Fruit fly (Drosophila melanogaster): Measurements from ENCODE around the gene CG4461.
A peak's percentile ranks its signal among the peaks of the same experiment; 100 is the strongest.

Gene CG4461

dm6 chr3L:9400697-9401353 is 25.6 kb downstream of the CG4461 start:
- TF ChIP-seq rgr (GFP tag; optimal IDR thresholded peaks at IDR 0.05) (no peak), N (GFP tag; optimal IDR thresholded peaks at IDR 0.05) (no peak), Hnf4 (GFP tag; optimal IDR thresholded peaks at IDR 0.05) (no peak), Dif (GFP tag; optimal IDR thresholded peaks at IDR 0.05; ENCODE audit: partially characterized antibody) (no peak)

dm6 chr3L:9401354-9402156 is 26.3 kb downstream of the CG4461 start:
- TF ChIP-seq woc (GFP tag; optimal IDR thresholded peaks at IDR 0.05) = no peak
- TF ChIP-seq Mio (GFP tag; optimal IDR thresholded peaks at IDR 0.05) = no peak
- no peak for TF ChIP-seq Hnf4 (GFP tag; optimal IDR thresholded peaks at IDR 0.05)
- peak; percentile 66 to 89 for TF ChIP-seq dl (GFP tag; optimal IDR thresholded peaks at IDR 0.05; ENCODE audit: insufficient read depth in 1 of 2, partially characterized antibody in 2 of 2)
- TF ChIP-seq ey (GFP tag; optimal IDR thresholded peaks at IDR 0.05) = no peak
- TF ChIP-seq fru (GFP tag; optimal IDR thresholded peaks at IDR 0.05) = peak; percentile 73
- TF ChIP-seq OdsH (GFP tag; optimal IDR thresholded peaks at IDR 0.05) = no peak
- no peak for TF ChIP-seq Abd-B (GFP tag; optimal IDR thresholded peaks at IDR 0.05)
- no peak for TF ChIP-seq Myc (optimal IDR thresholded peaks at IDR 0.05)
- no peak for TF ChIP-seq dsf (GFP tag; optimal IDR thresholded peaks at IDR 0.05; ENCODE audit: borderline replicate concordance)
- no peak for TF ChIP-seq HLH106 (tag; optimal IDR thresholded peaks at IDR 0.05)
- TF ChIP-seq Hr78 (GFP tag; optimal IDR thresholded peaks at IDR 0.05) = no peak
- TF ChIP-seq Jra (GFP tag; optimal IDR thresholded peaks at IDR 0.05) = peak; percentile 16
- no peak for TF ChIP-seq usp (GFP tag; optimal IDR thresholded peaks at IDR 0.05)
- no peak for TF ChIP-seq Rel (GFP tag; optimal IDR thresholded peaks at IDR 0.05)
- no peak for TF ChIP-seq Rel (tag; optimal IDR thresholded peaks at IDR 0.05)
- TF ChIP-seq CrebA (GFP tag; optimal IDR thresholded peaks at IDR 0.05; ENCODE audit: borderline replicate concordance) = peak; percentile 66
- TF ChIP-seq sv (GFP tag; optimal IDR thresholded peaks at IDR 0.05) = no peak
- no peak for TF ChIP-seq N (GFP tag; optimal IDR thresholded peaks at IDR 0.05)
- no peak for TF ChIP-seq Dfd (GFP tag; optimal IDR thresholded peaks at IDR 0.05)
- TF ChIP-seq h (GFP tag; optimal IDR thresholded peaks at IDR 0.05) = no peak
- TF ChIP-seq dmrt93B (GFP tag; optimal IDR thresholded peaks at IDR 0.05) = no peak
- no peak for TF ChIP-seq tai (GFP tag; optimal IDR thresholded peaks at IDR 0.05)
- peak; percentile 57 for TF ChIP-seq psq (GFP tag; optimal IDR thresholded peaks at IDR 0.05)
- TF ChIP-seq br (GFP tag; optimal IDR thresholded peaks at IDR 0.05) = no peak
- TF ChIP-seq brk (GFP tag; optimal IDR thresholded peaks at IDR 0.05) = no peak
- TF ChIP-seq sage (GFP tag; optimal IDR thresholded peaks at IDR 0.05) = peak; percentile 17
- TF ChIP-seq Dif (GFP tag; optimal IDR thresholded peaks at IDR 0.05; ENCODE audit: partially characterized antibody) = peak; percentile 92
- no peak for TF ChIP-seq Vsx2 (GFP tag; optimal IDR thresholded peaks at IDR 0.05; ENCODE audit: partially characterized antibody)

- no peak for TF ChIP-seq fru (GFP tag; optimal IDR thresholded peaks at IDR 0.05)
- peak; percentile 36 for TF ChIP-seq Sp1 (GFP tag; optimal IDR thresholded peaks at IDR 0.05)
- TF ChIP-seq ey (GFP tag; optimal IDR thresholded peaks at IDR 0.05) = peak; percentile 1
- TF ChIP-seq N (GFP tag; optimal IDR thresholded peaks at IDR 0.05) = no peak
- no peak for TF ChIP-seq rgr (GFP tag; optimal IDR thresholded peaks at IDR 0.05)
- peak in 1 of 2 experiments; percentile 8 for TF ChIP-seq dl (GFP tag; optimal IDR thresholded peaks at IDR 0.05; ENCODE audit: insufficient read depth in 1 of 2, partially characterized antibody in 2 of 2)
- TF ChIP-seq h (GFP tag; optimal IDR thresholded peaks at IDR 0.05) = peak; percentile 9
- no peak for TF ChIP-seq Abd-B (GFP tag; optimal IDR thresholded peaks at IDR 0.05)
- TF ChIP-seq br (GFP tag; optimal IDR thresholded peaks at IDR 0.05) = peak; percentile 12
- TF ChIP-seq Hnf4 (GFP tag; optimal IDR thresholded peaks at IDR 0.05) = no peak
- no peak for TF ChIP-seq CrebA (GFP tag; optimal IDR thresholded peaks at IDR 0.05; ENCODE audit: borderline replicate concordance)
- TF ChIP-seq foxo (GFP tag; optimal IDR thresholded peaks at IDR 0.05) = peak in 1 of 2 experiments; percentile 3
- no peak for TF ChIP-seq OdsH (GFP tag; optimal IDR thresholded peaks at IDR 0.05)
- TF ChIP-seq sv (GFP tag; optimal IDR thresholded peaks at IDR 0.05) = peak; percentile 34
- TF ChIP-seq dsf (GFP tag; optimal IDR thresholded peaks at IDR 0.05; ENCODE audit: borderline replicate concordance) = no peak
- no peak for TF ChIP-seq woc (GFP tag; optimal IDR thresholded peaks at IDR 0.05)
- no peak for TF ChIP-seq pan (optimal IDR thresholded peaks at IDR 0.05)
- no peak for TF ChIP-seq tai (GFP tag; optimal IDR thresholded peaks at IDR 0.05)
- TF ChIP-seq Hr83 (GFP tag; optimal IDR thresholded peaks at IDR 0.05; ENCODE audit: poor library complexity, severe bottlenecking) = no peak
- TF ChIP-seq Dif (GFP tag; optimal IDR thresholded peaks at IDR 0.05; ENCODE audit: partially characterized antibody) = peak; percentile 53
- TF ChIP-seq jim (GFP tag; optimal IDR thresholded peaks at IDR 0.05) = no peak
- no peak for TF ChIP-seq usp (GFP tag; optimal IDR thresholded peaks at IDR 0.05)
- TF ChIP-seq lola (GFP tag; optimal IDR thresholded peaks at IDR 0.05) = no peak
- TF ChIP-seq CG9705 (GFP tag; optimal IDR thresholded peaks at IDR 0.05) = no peak
- no peak for TF ChIP-seq Mio (GFP tag; optimal IDR thresholded peaks at IDR 0.05)
- no peak for TF ChIP-seq sage (GFP tag; optimal IDR thresholded peaks at IDR 0.05)
- no peak for TF ChIP-seq Rel (GFP tag; optimal IDR thresholded peaks at IDR 0.05)
- TF ChIP-seq Rel (tag; optimal IDR thresholded peaks at IDR 0.05) = peak; percentile 84
- no peak for TF ChIP-seq Dfd (GFP tag; optimal IDR thresholded peaks at IDR 0.05)
- TF ChIP-seq GATAd (GFP tag; optimal IDR thresholded peaks at IDR 0.05) = no peak
- no peak for TF ChIP-seq Jra (GFP tag; optimal IDR thresholded peaks at IDR 0.05)
- no peak for TF ChIP-seq HLH106 (tag; optimal IDR thresholded peaks at IDR 0.05)
- peak; percentile 33 for TF ChIP-seq Myc (optimal IDR thresholded peaks at IDR 0.05)
- TF ChIP-seq dmrt93B (GFP tag; optimal IDR thresholded peaks at IDR 0.05) = no peak
- TF ChIP-seq brk (GFP tag; optimal IDR thresholded peaks at IDR 0.05) = no peak
- no peak for TF ChIP-seq Hr78 (GFP tag; optimal IDR thresholded peaks at IDR 0.05)
Measured at dm6 chr3L:9402157-9402890, 27.1 kb downstream of the CG4461 start, which contains the start of gene eIF4E1. Gene eIF4E1 (minus strand): TSS chr3L:9402460.

All from whole organism, wandering third instar larva.